Fruit fly (Drosophila melanogaster): ENCODE data around the gene inaF-D.

The inaF-D gene

DNA sequence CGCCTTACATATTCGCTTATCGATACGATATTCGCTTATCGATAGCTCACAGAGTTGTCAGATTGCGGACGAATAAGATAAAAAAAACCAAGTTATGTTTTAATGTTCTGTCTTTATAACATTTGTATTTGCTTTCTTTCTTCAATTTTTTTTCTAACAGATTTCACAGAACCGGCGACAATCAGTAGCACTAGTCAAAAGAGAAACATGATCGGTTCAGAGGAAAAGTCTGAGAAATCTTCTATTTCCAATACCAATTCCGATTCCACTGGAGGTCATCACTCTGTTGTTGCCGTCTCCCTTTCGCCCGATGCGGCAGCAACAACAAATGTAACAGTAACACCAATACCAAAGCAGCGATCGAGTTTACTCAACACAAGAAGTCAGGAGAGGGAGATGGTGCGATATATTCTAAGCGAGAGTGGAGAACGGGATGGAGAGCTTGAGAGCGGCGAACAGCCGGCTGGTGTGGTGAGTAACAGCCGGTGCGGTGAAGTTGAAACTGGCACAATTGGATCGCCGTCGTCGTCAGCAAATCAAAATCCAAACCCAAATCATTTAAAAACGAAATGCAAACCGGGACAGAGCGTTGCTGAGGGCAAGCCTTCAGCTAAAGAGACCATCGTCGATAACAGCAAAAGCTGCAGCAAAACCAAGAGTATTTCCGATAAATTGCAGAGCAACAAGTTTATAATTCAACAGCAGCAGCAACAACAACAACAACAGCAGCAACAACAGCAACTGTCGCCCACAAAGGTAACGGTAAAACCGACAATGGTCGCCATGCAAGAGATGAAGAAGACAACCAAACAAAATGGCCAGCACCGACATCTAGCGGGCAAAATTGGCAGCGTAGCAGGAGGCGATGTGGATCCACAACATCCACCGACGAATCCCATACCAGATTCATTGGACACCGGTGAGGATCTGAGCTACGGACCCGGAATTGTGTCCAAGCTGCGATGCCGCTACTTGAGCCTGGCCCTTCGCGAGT, 47.0 kb downstream of the inaF-D start (continued):
- no peak for TF ChIP-seq CG6654 (GFP tag; optimal IDR thresholded peaks at IDR 0.05)
- no peak for TF ChIP-seq CG3407 (GFP tag; optimal IDR thresholded peaks at IDR 0.05)
- no peak for TF ChIP-seq CG15011 (GFP tag; optimal IDR thresholded peaks at IDR 0.05)
- TF ChIP-seq CG10274 (GFP tag; optimal IDR thresholded peaks at IDR 0.05): peak; percentile 41
- TF ChIP-seq gem (tag; optimal IDR thresholded peaks at IDR 0.05): peak; percentile 78
- peak; percentile 25 for TF ChIP-seq fd96Cb (tag; optimal IDR thresholded peaks at IDR 0.05)
- peak; percentile 65 for TF ChIP-seq grn (GFP tag; optimal IDR thresholded peaks at IDR 0.05)
- no peak; the same call in 2 of the 3 replicates for TF ChIP-seq CG14050 (GFP tag; IDR thresholded peaks at IDR 0.05)
- no peak for TF ChIP-seq pan (optimal IDR thresholded peaks at IDR 0.05)
- TF ChIP-seq pan (GFP tag; optimal IDR thresholded peaks at IDR 0.05 in 1 of 2, IDR thresholded peaks at IDR 0.05 in 1 of 2): no peak
- peak; percentile 51 for TF ChIP-seq CG10654 (GFP tag; optimal IDR thresholded peaks at IDR 0.05)
- TF ChIP-seq CG13287 (GFP tag; IDR thresholded peaks at IDR 0.05; ENCODE audit: partially characterized antibody): peak; percentile 75
- peak; percentile 52; the same call in 1 of the 2 replicates for TF ChIP-seq Xrp1 (GFP tag; IDR thresholded peaks at IDR 0.05)
- TF ChIP-seq CG11093 (GFP tag; IDR thresholded peaks at IDR 0.05): no peak
- TF ChIP-seq CG18262 (tag; optimal IDR thresholded peaks at IDR 0.05): peak; percentile 61
- peak; percentile 66 for TF ChIP-seq maf-S (GFP tag; optimal IDR thresholded peaks at IDR 0.05)
- peak; percentile 57 for TF ChIP-seq caup (GFP tag; optimal IDR thresholded peaks at IDR 0.05; ENCODE audit: severe bottlenecking)
- peak; percentile 51; the same call in 1 of the 3 replicates for TF ChIP-seq so (GFP tag; IDR thresholded peaks at IDR 0.05)
- peak; percentile 62 for TF ChIP-seq CG17829 (tag; optimal IDR thresholded peaks at IDR 0.05)
- TF ChIP-seq bigmax (GFP tag; optimal IDR thresholded peaks at IDR 0.05): no peak
- no peak for TF ChIP-seq Drgx (GFP tag; IDR thresholded peaks at IDR 0.05)
- no peak for TF ChIP-seq sc (optimal IDR thresholded peaks at IDR 0.05)
- TF ChIP-seq sc (GFP tag; optimal IDR thresholded peaks at IDR 0.05): no peak
- peak; percentile 79 for TF ChIP-seq BEAF-32 (GFP tag; optimal IDR thresholded peaks at IDR 0.05)
- TF ChIP-seq CG6683 (GFP tag; optimal IDR thresholded peaks at IDR 0.05): peak; percentile 36
- TF ChIP-seq sna (GFP tag; IDR thresholded peaks at IDR 0.05; ENCODE audit: partially characterized antibody): 0 out of 2 replicates have a peak, but pooled peaks have one; percentile 12
- peak; percentile 70 for TF ChIP-seq Hmr (GFP tag; optimal IDR thresholded peaks at IDR 0.05)
- peak; percentile 99 for TF ChIP-seq kni (GFP tag; optimal IDR thresholded peaks at IDR 0.05)
- 0 out of 2 replicates have a peak, but pooled peaks have one; percentile 11 for TF ChIP-seq HLH3B (GFP tag; IDR thresholded peaks at IDR 0.05)
- TF ChIP-seq Pdp1 (GFP tag; optimal IDR thresholded peaks at IDR 0.05): peak; percentile 60 to 63
- TF ChIP-seq Lim3 (GFP tag; IDR thresholded peaks at IDR 0.05): no peak
- TF ChIP-seq CG2712 (tag; optimal IDR thresholded peaks at IDR 0.05): peak; percentile 62
- TF ChIP-seq TFAM (GFP tag; optimal IDR thresholded peaks at IDR 0.05): no peak
- TF ChIP-seq B-H2 (GFP tag; optimal IDR thresholded peaks at IDR 0.05): peak; percentile 66
- TF ChIP-seq PHDP (tag; optimal IDR thresholded peaks at IDR 0.05): peak; percentile 63
- TF ChIP-seq danr (GFP tag; IDR thresholded peaks at IDR 0.05): no peak
- TF ChIP-seq CG15601 (tag; optimal IDR thresholded peaks at IDR 0.05): peak; percentile 52
- TF ChIP-seq CG4617 (GFP tag; optimal IDR thresholded peaks at IDR 0.05; ENCODE audit: borderline replicate concordance): peak; percentile 24
- TF ChIP-seq Nf-YC (tag; optimal IDR thresholded peaks at IDR 0.05): peak; percentile 80
- no peak for TF ChIP-seq hb (GFP tag; IDR thresholded peaks at IDR 0.05; ENCODE audit: partially characterized antibody)
- TF ChIP-seq CG3281 (GFP tag; optimal IDR thresholded peaks at IDR 0.05): peak; percentile 71
- peak; percentile 18 for TF ChIP-seq slp2 (GFP tag; optimal IDR thresholded peaks at IDR 0.05)
- no peak for TF ChIP-seq btn (GFP tag; optimal IDR thresholded peaks at IDR 0.05)
- peak; percentile 76 for TF ChIP-seq CoRest (tag; optimal IDR thresholded peaks at IDR 0.05)
- TF ChIP-seq CG2678 (tag; optimal IDR thresholded peaks at IDR 0.05): peak; percentile 74
- TF ChIP-seq CG30403 (GFP tag; optimal IDR thresholded peaks at IDR 0.05): peak; percentile 76
- peak; percentile 73 for TF ChIP-seq Xbp1 (GFP tag; optimal IDR thresholded peaks at IDR 0.05)

Measured in whole organism, embryonic.